Worm (Caenorhabditis elegans): Measurements from ENCODE around the gene B0563.18.
"Not testable (repeated sequence)": the region's sequence is repeated elsewhere in the genome, so short reads cannot be mapped to it uniquely, and the experiment has no call there.

- not testable (repeated sequence) for TF ChIP-seq elt-3 (tag; optimal IDR thresholded peaks at IDR 0.05); ztf-11 (tag; optimal IDR thresholded peaks at IDR 0.05); zag-1 (tag; optimal IDR thresholded peaks at IDR 0.05); grh-1 (GFP tag; IDR thresholded peaks at IDR 0.05); mab-9 (GFP tag; IDR thresholded peaks at IDR 0.05); tbx-2 (tag; optimal IDR thresholded peaks at IDR 0.05); F16B12.6 (tag; optimal IDR thresholded peaks at IDR 0.05); nhr-77 (tag; optimal IDR thresholded peaks at IDR 0.05); skn-1 (tag; optimal IDR thresholded peaks at IDR 0.05); unc-62 (GFP tag; optimal IDR thresholded peaks at IDR 0.05); hlh-4 (tag; optimal IDR thresholded peaks at IDR 0.05); blmp-1 (tag; optimal IDR thresholded peaks at IDR 0.05)
Measured at ce11 chrX:9203468-9203867, 31.1 kb downstream of the B0563.18 start, which contains the start of gene crb-3.

Measured in whole organism, L1 larva.